Worm (Caenorhabditis elegans) whole organism, L3 larva: ENCODE measurements around the gene ztf-20.

ENCODE experiments used
- aly-2 ChIP-seq: fragments of 150-350 bp; optimal IDR thresholded peaks from 2 replicates; lab custom pipeline; 2014; ENCODE audit warnings: missing biosample characterization, missing genetic modification characterization
- nfya-1 ChIP-seq: sonication (generic microtip); optimal IDR thresholded peaks from 2 replicates; lab custom pipeline; 2017; ENCODE audit warnings: missing genetic modification characterization, mild to moderate bottlenecking, missing compliant biosample characterization, antibody characterized with exemption, moderate library complexity; ENCODE audit not compliant: insufficient read depth
- nhr-12 ChIP-seq: fragments of 150-350 bp; optimal IDR thresholded peaks from 2 replicates; lab custom pipeline; 2014; ENCODE audit warnings: missing biosample characterization, missing genetic modification characterization
- nhr-25 ChIP-seq: sonication (generic microtip); optimal IDR thresholded peaks from 2 replicates; lab custom pipeline; 2017; ENCODE audit warnings: missing biosample characterization, missing genetic modification characterization
- pha-4 ChIP-seq: fragments of 150-350 bp; optimal IDR thresholded peaks from 2 replicates; lab custom pipeline; 2014; ENCODE audit warnings: missing biosample characterization, missing genetic modification reagents, missing genetic modification characterization

ce11 chrV:18990238-18990901, 30.4 kb upstream of the ztf-20 start, which contains the start of the genes reps-1 and Y39B6A.37:
- peak; percentile 54 for TF ChIP-seq nhr-25
- peak; percentile 74 for TF ChIP-seq pha-4 (tag; lab: Kevin White, UChicago)
- TF ChIP-seq nhr-12 (tag; lab: Kevin White, UChicago) = no peak
- peak; percentile 58 for TF ChIP-seq nfya-1 (tag; lab: Kevin White, UChicago)
- no peak for TF ChIP-seq aly-2 (tag; lab: Kevin White, UChicago)
